Worm (Caenorhabditis elegans) whole organism, mixed stage, embryonic: ENCODE measurements around the gene nspe-6.

Source experiments
- ceh-39 ChIP-seq: fragments of 150-350 bp; optimal IDR thresholded peaks from 2 replicates; lab custom pipeline; 2014; ENCODE audit warnings: missing biosample characterization, missing genetic modification characterization
- elt-1 ChIP-seq: sonication (generic microtip); optimal IDR thresholded peaks from 2 replicates; lab custom pipeline; 2017; ENCODE audit warnings: missing genetic modification characterization, mild to moderate bottlenecking, missing compliant biosample characterization, antibody characterized with exemption, moderate library complexity, borderline replicate concordance; ENCODE audit not compliant: insufficient read depth
- nhr-28 ChIP-seq: fragments of 150-350 bp; optimal IDR thresholded peaks from 2 replicates; lab custom pipeline; 2014; ENCODE audit warnings: missing biosample characterization, missing genetic modification characterization
- nhr-76 ChIP-seq: sonication (generic microtip); optimal IDR thresholded peaks from 2 replicates; lab custom pipeline; 2017; ENCODE audit warnings: missing biosample characterization, missing genetic modification characterization
- pha-4 ChIP-seq: fragments of 150-350 bp; optimal IDR thresholded peaks from 2 replicates; lab custom pipeline; 2018; ENCODE audit warnings: missing biosample characterization, missing genetic modification reagents, missing genetic modification characterization

ce11 chrII:12626887-12627286 is 10.9 kb upstream of the nspe-6 start, which contains the start of gene nspe-7:
- TF ChIP-seq nhr-76 (tag; lab: Kevin White, UChicago), result no peak
- no peak for TF ChIP-seq nhr-28 (tag; lab: Kevin White, UChicago)
- no peak for TF ChIP-seq elt-1 (tag; lab: Kevin White, UChicago)
- TF ChIP-seq ceh-39, result no peak
- TF ChIP-seq pha-4 (tag; lab: Kevin White, UChicago), result no peak
